Worm (Caenorhabditis elegans) whole organism, L3 larva: ENCODE measurements around the gene bath-39.

Experiments
- ZK546.5 ChIP-seq: sonication (generic microtip); optimal IDR thresholded peaks from 2 replicates; lab custom pipeline; 2017; ENCODE audit warnings: missing biosample characterization, missing genetic modification characterization
- ama-1 ChIP-seq: fragments of 150-350 bp; optimal IDR thresholded peaks from 2 replicates; lab custom pipeline; 2018
- ceh-16 ChIP-seq: sonication (generic microtip); optimal IDR thresholded peaks from 2 replicates; lab custom pipeline; 2017; ENCODE audit warnings: missing biosample characterization, missing genetic modification characterization
- ceh-28 ChIP-seq: fragments of 150-350 bp; optimal IDR thresholded peaks from 2 replicates; lab custom pipeline; 2014; ENCODE audit warnings: missing biosample characterization, missing genetic modification reagents, missing genetic modification characterization
- ceh-9 ChIP-seq: sonication (generic microtip); optimal IDR thresholded peaks from 2 replicates; lab custom pipeline; 2018; ENCODE audit warnings: missing biosample characterization, missing genetic modification characterization
- egl-27 ChIP-seq: sonication (generic microtip); optimal IDR thresholded peaks from 4 replicates; lab custom pipeline; 2017; ENCODE audit warnings: missing biosample characterization, missing genetic modification reagents, missing genetic modification characterization
- egl-5 ChIP-seq: fragments of 150-350 bp; optimal IDR thresholded peaks from 2 replicates; lab custom pipeline; 2017; ENCODE audit warnings: missing biosample characterization, missing genetic modification reagents, missing genetic modification characterization, inconsistent platforms
- elt-1 ChIP-seq: fragments of 150-350 bp; optimal IDR thresholded peaks from 2 replicates; lab custom pipeline; 2014; ENCODE audit warnings: missing biosample characterization, missing genetic modification characterization
- elt-3 ChIP-seq, 3 experiments: fragments of 150-350 bp in 1 of 3; sonication (generic microtip) in 2 of 3; optimal IDR thresholded peaks; 2 replicates in 2 of 3; 4 replicates in 1 of 3; lab custom pipeline; 2014 to 2017; ENCODE audit warnings: missing biosample characterization in 3 of 3, missing genetic modification characterization in 3 of 3
- fkh-10 ChIP-seq: sonication (generic microtip); optimal IDR thresholded peaks from 2 replicates; lab custom pipeline; 2017; ENCODE audit warnings: missing biosample characterization, missing genetic modification reagents, missing genetic modification characterization
- fkh-2 ChIP-seq: fragments of 150-350 bp; optimal IDR thresholded peaks from 2 replicates; lab custom pipeline; 2014; ENCODE audit warnings: missing biosample characterization, missing genetic modification reagents, missing genetic modification characterization
- hmg-11 ChIP-seq: sonication (generic microtip); optimal IDR thresholded peaks from 2 replicates; lab custom pipeline; 2016; ENCODE audit warnings: missing genetic modification characterization, missing compliant biosample characterization
- lin-15B ChIP-seq: fragments of 150-350 bp; optimal IDR thresholded peaks from 2 replicates; lab custom pipeline; 2014; ENCODE audit warnings: missing biosample characterization, missing genetic modification characterization
- lin-39 ChIP-seq: fragments of 150-350 bp; optimal IDR thresholded peaks from 2 replicates; lab custom pipeline; 2018; ENCODE audit warnings: missing biosample characterization, missing genetic modification reagents, missing genetic modification characterization
- lsy-12 ChIP-seq: sonication (generic microtip); optimal IDR thresholded peaks from 2 replicates; lab custom pipeline; 2016; ENCODE audit warnings: mild to moderate bottlenecking, missing genetic modification characterization, missing compliant biosample characterization
- mdl-1 ChIP-seq: fragments of 150-350 bp; optimal IDR thresholded peaks from 2 replicates; lab custom pipeline; 2014; ENCODE audit warnings: missing biosample characterization, missing genetic modification characterization
- nfya-1 ChIP-seq: sonication (generic microtip); optimal IDR thresholded peaks from 2 replicates; lab custom pipeline; 2017; ENCODE audit warnings: missing genetic modification characterization, mild to moderate bottlenecking, missing compliant biosample characterization, antibody characterized with exemption, moderate library complexity; ENCODE audit not compliant: insufficient read depth
- nhr-11 ChIP-seq: fragments of 150-350 bp; optimal IDR thresholded peaks from 2 replicates; lab custom pipeline; 2014; ENCODE audit warnings: missing biosample characterization, missing genetic modification characterization
- nhr-23 ChIP-seq: fragments of 150-350 bp; optimal IDR thresholded peaks from 2 replicates; lab custom pipeline; 2014; ENCODE audit warnings: missing biosample characterization, missing genetic modification reagents, missing genetic modification characterization
- nhr-237 ChIP-seq: fragments of 150-350 bp; optimal IDR thresholded peaks from 2 replicates; lab custom pipeline; 2014; ENCODE audit warnings: missing biosample characterization, missing genetic modification characterization
- nhr-25 ChIP-seq: sonication (generic microtip); optimal IDR thresholded peaks from 2 replicates; lab custom pipeline; 2017; ENCODE audit warnings: missing biosample characterization, missing genetic modification characterization
- nhr-28 ChIP-seq: fragments of 150-350 bp; optimal IDR thresholded peaks from 2 replicates; lab custom pipeline; 2014; ENCODE audit warnings: missing biosample characterization, missing genetic modification characterization
- nhr-43 ChIP-seq: sonication (generic microtip); optimal IDR thresholded peaks from 2 replicates; lab custom pipeline; 2016; ENCODE audit warnings: mild to moderate bottlenecking, missing genetic modification characterization, missing compliant biosample characterization; ENCODE audit not compliant: poor library complexity, severe bottlenecking
- nhr-67 ChIP-seq: fragments of 150-350 bp; optimal IDR thresholded peaks from 2 replicates; lab custom pipeline; 2014; ENCODE audit warnings: missing biosample characterization, missing genetic modification characterization
- pha-4 ChIP-seq: fragments of 150-350 bp; optimal IDR thresholded peaks from 2 replicates; lab custom pipeline; 2014; ENCODE audit warnings: missing biosample characterization, missing genetic modification reagents, missing genetic modification characterization
- pqm-1 ChIP-seq: fragments of 150-350 bp; optimal IDR thresholded peaks from 2 replicates; lab custom pipeline; 2017; ENCODE audit warnings: missing biosample characterization, missing genetic modification characterization, inconsistent platforms
- sea-2 ChIP-seq: fragments of 150-350 bp; sonication (generic microtip); optimal IDR thresholded peaks from 4 replicates; lab custom pipeline; 2014; ENCODE audit warnings: missing biosample characterization, missing genetic modification reagents, missing genetic modification characterization
- skn-1 ChIP-seq: fragments of 150-350 bp; optimal IDR thresholded peaks from 2 replicates; lab custom pipeline; 2014; ENCODE audit warnings: missing biosample characterization, missing genetic modification characterization
- snpc-4 ChIP-seq: fragments of 150-350 bp; optimal IDR thresholded peaks from 2 replicates; lab custom pipeline; 2014; ENCODE audit warnings: missing biosample characterization, missing genetic modification characterization
- unc-62 ChIP-seq: fragments of 150-350 bp; sonication (generic microtip); optimal IDR thresholded peaks from 4 replicates; lab custom pipeline; 2014; ENCODE audit warnings: missing biosample characterization, missing genetic modification reagents, missing genetic modification characterization
- ztf-11 ChIP-seq: fragments of 150-350 bp; optimal IDR thresholded peaks from 2 replicates; lab custom pipeline; 2014; ENCODE audit warnings: missing biosample characterization, missing genetic modification characterization

bath-39 gene

DNA sequence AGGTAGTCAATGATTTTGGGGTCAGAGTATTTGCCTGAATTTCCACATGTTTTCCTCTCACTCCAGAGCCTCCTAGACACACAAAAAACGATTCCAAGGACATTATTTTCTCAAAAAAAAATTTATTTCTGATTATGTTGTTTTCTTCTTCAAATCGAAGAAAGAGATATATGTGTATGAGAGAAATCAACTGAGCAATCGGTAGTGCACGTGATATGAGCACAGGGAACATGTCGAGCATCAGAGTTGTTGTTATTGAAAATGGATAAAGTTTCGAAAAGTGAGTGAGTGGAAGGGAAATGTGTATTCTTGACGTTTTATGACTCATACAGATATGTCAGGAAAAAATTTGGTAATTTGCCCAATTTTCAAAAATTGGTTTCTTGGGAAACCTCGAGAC lies 12.8 kb downstream of the bath-39 start:
- TF ChIP-seq nfya-1 (peak; percentile 8), nhr-28 (tag; lab: Kevin White, UChicago) (no peak), lin-15B (tag; lab: Kevin White, UChicago) (no peak), nhr-23 (no peak), ceh-16 (tag; lab: Kevin White, UChicago) (no peak), ceh-28 (tag; lab: Kevin White, UChicago) (no peak), nhr-25 (tag; lab: Kevin White, UChicago) (no peak)

DNA sequence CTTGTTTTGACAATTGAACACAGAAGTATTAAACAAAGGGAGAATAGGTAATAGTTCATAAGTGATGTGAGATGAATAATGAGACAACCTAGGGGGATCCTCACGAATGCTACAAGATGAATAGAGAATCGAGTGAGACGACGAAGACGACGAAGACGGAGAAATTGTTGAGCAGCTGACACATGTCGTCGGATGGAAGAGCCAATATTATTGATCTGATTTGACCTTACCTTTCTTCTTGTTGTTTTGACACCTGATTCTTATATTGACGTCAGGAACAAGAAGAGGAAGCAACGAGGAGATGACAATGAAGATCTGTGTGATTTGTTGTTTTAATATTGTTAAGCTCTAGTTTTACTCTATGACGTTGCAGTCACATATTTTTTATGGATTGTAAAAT lies 14.2 kb downstream of the bath-39 start, which contains the start of gene T10G3.1:
Gene T10G3.1, minus strand, starts transcription at position 213 of the 400 bp plus-strand sequence.
- no peak for TF ChIP-seq ZK546.5 (tag; lab: Kevin White, UChicago)
- no peak for TF ChIP-seq fkh-2 (tag; lab: Kevin White, UChicago)

DNA sequence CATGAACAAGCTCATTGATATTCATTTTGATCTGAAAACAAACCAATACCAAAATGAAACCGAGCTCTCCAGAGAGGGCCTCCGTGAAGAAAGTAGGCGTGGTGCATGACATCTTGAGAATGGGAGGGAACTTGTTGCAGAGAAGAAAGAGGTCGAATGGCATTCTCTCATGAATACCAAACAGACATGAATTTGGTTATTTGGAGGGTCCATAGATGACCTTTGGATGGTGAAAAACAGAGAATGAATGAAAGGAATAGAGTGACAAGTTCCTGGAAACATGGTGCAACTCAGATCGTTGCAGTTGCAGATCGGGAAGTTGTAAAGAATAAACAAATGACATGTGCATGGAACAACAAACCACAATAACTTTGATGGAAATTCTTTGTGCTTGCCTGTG lies 17.1 kb downstream of the bath-39 start, which contains the start of gene T10G3.8:
Gene T10G3.8, minus strand, starts transcription at position 101 of the 400 bp plus-strand sequence.
- TF ChIP-seq ceh-9: no peak
- TF ChIP-seq egl-5 (tag; lab: Kevin White, UChicago): no peak
- no peak for TF ChIP-seq lsy-12 (tag; lab: Kevin White, UChicago)
- no peak for TF ChIP-seq lin-39 (tag; lab: Kevin White, UChicago)
- no peak for TF ChIP-seq nhr-28 (tag; lab: Kevin White, UChicago)
- no peak for TF ChIP-seq mdl-1 (tag; lab: Kevin White, UChicago)
- no peak for TF ChIP-seq sea-2 (GFP tag; lab: Kevin White, UChicago)
- no peak for TF ChIP-seq ama-1 (lab: Kevin White, UChicago)
- no peak for TF ChIP-seq nhr-67 (tag; lab: Kevin White, UChicago)
- TF ChIP-seq unc-62 (GFP tag; lab: Kevin White, UChicago): no peak
- no peak for TF ChIP-seq nhr-237
- TF ChIP-seq, all 47 proteins: peak for 0

DNA sequence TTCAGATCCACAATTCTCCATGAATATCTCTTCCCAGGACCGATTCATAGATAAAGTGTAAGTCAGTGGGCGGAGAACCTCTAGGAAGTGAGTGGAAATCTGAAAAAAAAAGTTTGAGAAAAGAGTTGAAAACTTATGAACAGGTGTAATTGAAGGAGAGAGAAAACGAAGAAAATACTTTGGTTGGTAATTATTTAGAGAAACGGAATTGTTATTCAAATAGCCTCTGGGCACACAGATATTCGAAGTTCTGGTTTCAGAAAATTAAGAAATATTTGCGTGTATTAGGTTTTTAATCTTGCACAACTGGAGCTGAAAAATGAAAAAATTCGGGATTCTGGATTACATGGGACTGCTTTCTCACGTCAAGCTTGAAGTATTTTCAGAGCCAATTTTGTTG lies 20.5 kb downstream of the bath-39 start, which contains the start of gene T10G3.2:
Gene T10G3.2, minus strand, starts transcription at position 101 of the 400 bp plus-strand sequence.
- TF ChIP-seq nhr-43 (tag; lab: Kevin White, UChicago) (no peak), ceh-9 (no peak)
- TF ChIP-seq, all 47 proteins: peak for 0

DNA sequence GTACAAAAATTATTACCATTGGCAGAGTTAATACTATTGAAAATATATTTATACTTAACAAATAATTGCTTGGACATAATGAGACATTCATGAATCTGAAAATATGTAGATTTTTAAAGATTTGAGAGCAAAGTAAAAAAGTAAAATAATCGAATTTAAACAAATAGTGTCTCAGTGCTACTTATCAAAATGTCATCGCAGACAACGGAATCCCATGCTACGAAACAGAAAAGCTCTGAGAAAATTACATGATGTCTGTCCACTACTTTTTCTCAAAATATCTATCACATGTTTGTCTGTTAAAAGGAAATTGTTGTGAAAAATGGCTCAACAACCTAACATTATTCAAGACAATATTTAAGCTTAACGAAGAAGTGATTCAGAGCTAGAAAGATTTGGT lies 25.1 kb downstream of the bath-39 start, which contains the start of gene T10G3.4:
Gene T10G3.4, minus strand, starts transcription at position 101 of the 400 bp plus-strand sequence.
- TF ChIP-seq pqm-1 (tag; lab: Kevin White, UChicago) (no peak), elt-3 (tag; optimal IDR thresholded peaks at IDR 0.05; lab: Kevin White, UChicago) (no peak), ztf-11 (tag; lab: Kevin White, UChicago) (no peak), skn-1 (tag; lab: Kevin White, UChicago) (no peak), ZK546.5 (tag; lab: Kevin White, UChicago) (no peak), snpc-4 (no peak), lsy-12 (tag; lab: Kevin White, UChicago) (no peak)

DNA sequence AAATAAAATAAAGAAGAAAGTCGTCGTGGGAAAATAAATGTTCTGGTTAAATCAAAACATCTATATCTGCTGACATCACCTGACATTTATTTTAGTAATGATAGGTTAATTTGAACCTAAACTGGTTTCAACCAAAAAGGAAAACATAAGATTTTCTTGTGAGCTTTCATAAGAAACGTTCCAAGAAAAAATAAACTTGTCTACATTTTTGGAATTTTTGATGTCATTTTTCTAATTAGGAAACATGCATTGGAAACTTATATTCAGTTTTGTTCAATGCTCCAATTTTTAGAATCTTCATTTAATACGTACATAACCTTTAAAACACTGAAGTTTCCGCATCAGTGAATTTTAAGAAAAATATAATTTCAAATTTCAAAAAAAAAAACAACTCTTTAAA lies 26.5 kb downstream of the bath-39 start:
- no peak for TF ChIP-seq lin-39 (tag; lab: Kevin White, UChicago)
- TF ChIP-seq hmg-11 (tag; lab: Kevin White, UChicago): no peak
- no peak for TF ChIP-seq pha-4
- TF ChIP-seq nfya-1: no peak
- no peak for TF ChIP-seq sea-2 (GFP tag; lab: Kevin White, UChicago)

DNA sequence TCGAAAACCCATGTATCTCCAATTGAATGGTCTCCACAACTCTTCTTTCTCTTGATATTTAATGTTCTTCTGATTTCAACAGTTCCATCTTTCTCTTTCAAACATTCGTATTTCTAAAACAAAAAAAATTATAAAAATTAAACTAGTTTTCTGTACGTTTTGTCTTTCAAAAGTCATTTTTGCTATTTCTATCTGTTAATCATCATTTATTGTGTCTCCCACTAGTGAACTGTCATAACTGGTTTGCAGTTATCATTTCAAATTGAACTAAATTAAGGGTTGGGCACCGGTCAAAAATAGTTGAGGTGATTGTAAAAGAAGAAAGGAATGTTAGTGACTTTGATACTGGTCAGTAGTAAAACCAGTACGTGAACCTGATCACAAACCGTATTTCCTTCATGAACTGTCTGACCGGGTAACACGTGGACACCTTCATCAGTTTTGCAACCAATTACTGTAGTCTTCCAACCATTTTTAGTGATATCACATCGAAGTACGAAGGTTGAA lies 29.1 kb downstream of the bath-39 start:
- TF ChIP-seq nhr-25 (tag; lab: Kevin White, UChicago) (no peak), elt-3 (tag; optimal IDR thresholded peaks at IDR 0.05; lab: Kevin White, UChicago) (peak in 1 of 3 experiments; percentile 30)

DNA sequence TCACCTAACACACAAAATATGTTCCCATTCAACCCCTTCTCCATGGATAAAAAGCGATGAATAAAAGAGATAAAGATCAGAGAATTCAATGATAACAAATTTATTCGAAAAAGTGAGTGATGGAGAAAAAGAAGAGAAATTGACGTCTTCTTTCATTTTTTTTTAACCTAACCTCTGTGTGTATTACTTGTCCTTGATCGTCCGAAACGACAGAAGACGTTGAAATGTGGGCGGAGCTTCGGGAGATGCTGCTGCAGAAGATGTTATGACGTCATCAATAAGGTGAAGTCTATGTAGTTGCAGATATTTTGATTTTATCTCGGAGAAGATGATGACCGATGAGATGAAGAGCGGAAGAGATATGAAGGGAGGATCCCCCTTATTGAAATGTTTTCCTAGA lies 30.6 kb downstream of the bath-39 start, which contains the start of gene T10G3.3:
Gene T10G3.3, minus strand, starts transcription at position 370 of the 400 bp plus-strand sequence.
- peak; percentile 69 for TF ChIP-seq nhr-25 (tag; lab: Kevin White, UChicago)
- peak; percentile 2 for TF ChIP-seq nhr-43 (tag; lab: Kevin White, UChicago)
- no peak for TF ChIP-seq mdl-1 (tag; lab: Kevin White, UChicago)
- no peak for TF ChIP-seq ceh-28 (tag; lab: Kevin White, UChicago)
- peak; percentile 90 for TF ChIP-seq elt-1 (tag; lab: Kevin White, UChicago)
- no peak for TF ChIP-seq nhr-11 (tag; lab: Kevin White, UChicago)
- no peak for TF ChIP-seq ceh-16 (tag; lab: Kevin White, UChicago)
- TF ChIP-seq fkh-10 (GFP tag; lab: Kevin White, UChicago): no peak
- no peak for TF ChIP-seq nhr-67 (tag; lab: Kevin White, UChicago)
- no peak for TF ChIP-seq nfya-1
- no peak for TF ChIP-seq elt-3 (tag; optimal IDR thresholded peaks at IDR 0.05; lab: Kevin White, UChicago)
- no peak for TF ChIP-seq unc-62 (GFP tag; lab: Kevin White, UChicago)
- TF ChIP-seq skn-1 (tag; lab: Kevin White, UChicago): no peak
- TF ChIP-seq nhr-28 (tag; lab: Kevin White, UChicago): no peak
- TF ChIP-seq hmg-11 (tag; lab: Kevin White, UChicago): no peak
- TF ChIP-seq pha-4: no peak
- no peak for TF ChIP-seq ceh-9
- peak; percentile 39 for TF ChIP-seq nhr-23
- TF ChIP-seq ZK546.5 (tag; lab: Kevin White, UChicago): no peak
- TF ChIP-seq egl-27 (tag; lab: Kevin White, UChicago): no peak
